Fruit fly (Drosophila melanogaster) whole organism, pupa: ENCODE measurements around the gene CG33995.

Experiments used
- CG10348 ChIP-seq: fragments of 200-800 bp; sonication (Bioruptor generic); IDR thresholded peaks from 2 replicates; pipeline ENCODE4 v1.3.6; 2022; ENCODE audit warnings: missing biosample characterization, missing genetic modification characterization
- CG12605 ChIP-seq: fragments of 200-800 bp; sonication (Bioruptor generic); IDR thresholded peaks from 2 replicates; pipeline ENCODE4 v1.3.6; 2022; ENCODE audit warnings: missing biosample characterization, missing genetic modification characterization
- CG13204 ChIP-seq: fragments of 200-800 bp; sonication (Bioruptor generic); optimal IDR thresholded peaks from 2 replicates; lab custom pipeline; 2018; ENCODE audit warnings: missing biosample characterization, mild to moderate bottlenecking, missing genetic modification characterization, moderate library complexity
- CG14655 ChIP-seq: fragments of 200-800 bp; sonication (Bioruptor generic); optimal IDR thresholded peaks from 3 replicates; lab custom pipeline; 2017; ENCODE audit warnings: mild to moderate bottlenecking, missing biosample characterization, missing genetic modification reagents, missing genetic modification characterization
- CG15710 ChIP-seq: fragments of 200-800 bp; sonication (Bioruptor generic); optimal IDR thresholded peaks from 2 replicates; lab custom pipeline; 2018; ENCODE audit warnings: missing biosample characterization, mild to moderate bottlenecking, missing genetic modification characterization, moderate library complexity
- CG17806 ChIP-seq: fragments of 200-800 bp; sonication (Bioruptor generic); optimal IDR thresholded peaks from 2 replicates; lab custom pipeline; 2018; ENCODE audit warnings: missing biosample characterization, mild to moderate bottlenecking, missing genetic modification characterization, moderate library complexity
- CG32121 ChIP-seq: fragments of 200-800 bp; sonication (Bioruptor generic); IDR thresholded peaks from 2 replicates; pipeline ENCODE4 v1.3.6; 2022; ENCODE audit warnings: missing biosample characterization, missing genetic modification characterization
- CG34367 ChIP-seq: fragments of 200-800 bp; sonication (Bioruptor generic); optimal IDR thresholded peaks from 2 replicates; lab custom pipeline; 2018; ENCODE audit warnings: missing biosample characterization, mild to moderate bottlenecking, missing genetic modification characterization
- CG4496 ChIP-seq: fragments of 200-800 bp; sonication (Bioruptor generic); IDR thresholded peaks from 3 replicates; pipeline ENCODE4 v1.3.6; 2022; ENCODE audit warnings: missing biosample characterization, missing genetic modification characterization
- CG8159 ChIP-seq: fragments of 200-800 bp; sonication (Bioruptor generic); optimal IDR thresholded peaks from 3 replicates; lab custom pipeline; 2018; ENCODE audit warnings: missing biosample characterization, mild to moderate bottlenecking, missing genetic modification characterization, moderate library complexity
- CG8301 ChIP-seq: fragments of 200-800 bp; sonication (Bioruptor generic); optimal IDR thresholded peaks from 2 replicates; lab custom pipeline; 2018; ENCODE audit warnings: missing biosample characterization, mild to moderate bottlenecking, missing genetic modification characterization
- CG9948 ChIP-seq: fragments of 200-800 bp; sonication (Bioruptor generic); optimal IDR thresholded peaks from 2 replicates; lab custom pipeline; 2018; ENCODE audit warnings: missing biosample characterization, mild to moderate bottlenecking, missing genetic modification characterization, moderate library complexity
- D1 ChIP-seq: fragments of 200-800 bp; sonication (Bioruptor generic); optimal IDR thresholded peaks from 2 replicates; lab custom pipeline; 2018; ENCODE audit warnings: missing biosample characterization, mild to moderate bottlenecking, missing genetic modification characterization, moderate library complexity
- EcR ChIP-seq: fragments of 200-800 bp; sonication (Bioruptor generic); optimal IDR thresholded peaks from 3 replicates; lab custom pipeline; 2019; ENCODE audit warnings: missing biosample characterization, missing genetic modification characterization, mild to moderate bottlenecking, moderate library complexity, missing genetic modification reagents
- Ets98B ChIP-seq: fragments of 200-800 bp; sonication (Bioruptor generic); IDR thresholded peaks from 2 replicates; pipeline ENCODE4 v1.3.6; 2022; ENCODE audit warnings: missing biosample characterization, missing genetic modification characterization
- Pif1B ChIP-seq: fragments of 200-800 bp; sonication (Bioruptor generic); optimal IDR thresholded peaks from 3 replicates; lab custom pipeline; 2016; ENCODE audit warnings: missing biosample characterization, missing genetic modification characterization
- Snoo ChIP-seq: fragments of 200-800 bp; sonication (Bioruptor generic); optimal IDR thresholded peaks from 3 replicates; lab custom pipeline; 2017; ENCODE audit warnings: missing biosample characterization, mild to moderate bottlenecking, missing genetic modification characterization, inconsistent platforms
- fd96Ca ChIP-seq: fragments of 200-800 bp; sonication (Bioruptor generic); IDR thresholded peaks from 3 replicates; pipeline ENCODE4 v1.3.6; 2022; ENCODE audit warnings: missing biosample characterization, missing genetic modification characterization
- gl ChIP-seq: fragments of 200-800 bp; sonication (Bioruptor generic); optimal IDR thresholded peaks from 2 replicates; lab custom pipeline; 2018; ENCODE audit warnings: missing biosample characterization, mild to moderate bottlenecking, missing genetic modification characterization
- rn ChIP-seq: fragments of 200-800 bp; sonication (Bioruptor generic); IDR thresholded peaks from 2 replicates; pipeline ENCODE4 v1.3.6; 2022; ENCODE audit warnings: missing biosample characterization, missing genetic modification characterization

The CG33995 gene

dm6 chr2L:5052994-5053393, 9.9 kb downstream of the CG33995 start, which contains the start of gene eIF3h:
Gene eIF3h, minus strand, starts transcription at chr2L:5053094.
- no peak for TF ChIP-seq CG12605 (GFP tag; lab: Robert Waterston, UW)
- TF ChIP-seq CG10348 (GFP tag; lab: Robert Waterston, UW): no peak
- no peak for TF ChIP-seq Snoo (tag; lab: Kevin White, UChicago)
- TF ChIP-seq CG14655 (GFP tag; lab: Kevin White, UChicago): no peak
- no peak for TF ChIP-seq Pif1B (GFP tag; lab: Kevin White, UChicago)
- TF ChIP-seq CG8301 (tag; lab: Kevin White, UChicago): no peak
- TF ChIP-seq EcR (GFP tag; lab: Kevin White, UChicago): no peak
- TF ChIP-seq rn (GFP tag; lab: Robert Waterston, UW): no peak
- no peak for TF ChIP-seq CG34367 (tag; lab: Kevin White, UChicago)
- TF ChIP-seq CG9948 (tag; lab: Kevin White, UChicago): no peak
- TF ChIP-seq, all 21 proteins: peak for 0

dm6 chr2L:5054953-5055352, 11.9 kb downstream of the CG33995 start, which contains the start of the genes CG14036 and His3.3A:
Gene CG14036, minus strand, starts transcription at chr2L:5055016.
Gene His3.3A, plus strand, starts transcription at chr2L:5055058.
- TF ChIP-seq CG15710 (tag; lab: Kevin White, UChicago) (peak; percentile 0), CG32121 (peak; percentile 35; the same call in 1 of the 2 replicates), Ets98B (GFP tag; lab: Robert Waterston, UW) (no peak), CG9948 (tag; lab: Kevin White, UChicago) (no peak), EcR (GFP tag; lab: Kevin White, UChicago) (peak; percentile 25), CG34367 (tag; lab: Kevin White, UChicago) (no peak), CG17806 (tag; lab: Kevin White, UChicago) (no peak), rn (GFP tag; lab: Robert Waterston, UW) (no peak), Snoo (tag; lab: Kevin White, UChicago) (no peak), CG8301 (tag; lab: Kevin White, UChicago) (no peak)

dm6 chr2L:5055528-5055927, 12.5 kb downstream of the CG33995 start:
- TF ChIP-seq CG12605 (GFP tag; lab: Robert Waterston, UW) (no peak), CG14655 (GFP tag; lab: Kevin White, UChicago) (no peak), CG13204 (no peak), CG8301 (tag; lab: Kevin White, UChicago) (no peak), EcR (GFP tag; lab: Kevin White, UChicago) (no peak), CG4496 (GFP tag; lab: Robert Waterston, UW) (no peak), rn (GFP tag; lab: Robert Waterston, UW) (no peak), Ets98B (GFP tag; lab: Robert Waterston, UW) (no peak), CG10348 (GFP tag; lab: Robert Waterston, UW) (no peak), Snoo (tag; lab: Kevin White, UChicago) (no peak), Pif1B (GFP tag; lab: Kevin White, UChicago) (no peak), CG15710 (tag; lab: Kevin White, UChicago) (no peak), CG8159 (tag; lab: Kevin White, UChicago) (no peak), fd96Ca (GFP tag; lab: Robert Waterston, UW) (no peak), CG34367 (tag; lab: Kevin White, UChicago) (no peak), D1 (tag; lab: Kevin White, UChicago) (no peak), CG17806 (tag; lab: Kevin White, UChicago) (no peak), CG9948 (tag; lab: Kevin White, UChicago) (no peak)

- TF ChIP-seq CG8301 (tag; lab: Kevin White, UChicago) (no peak), D1 (tag; lab: Kevin White, UChicago) (no peak), CG15710 (tag; lab: Kevin White, UChicago) (no peak), CG32121 (no peak)
- TF ChIP-seq, all 21 proteins: peak for 0
Measured at dm6 chr2L:5058094-5058493, 15.0 kb downstream of the CG33995 start, which contains the start of gene Nepl3. Gene Nepl3, minus strand, starts transcription at chr2L:5058248.

- TF ChIP-seq CG34367 (tag; lab: Kevin White, UChicago) (peak; percentile 43), CG17806 (tag; lab: Kevin White, UChicago) (peak; percentile 31), CG12605 (GFP tag; lab: Robert Waterston, UW) (no peak), CG9948 (tag; lab: Kevin White, UChicago) (peak; percentile 41), CG8159 (tag; lab: Kevin White, UChicago) (peak; percentile 62), Snoo (tag; lab: Kevin White, UChicago) (peak; percentile 49), CG4496 (GFP tag; lab: Robert Waterston, UW) (peak; percentile 40; the same call in 1 of the 3 replicates), CG8301 (tag; lab: Kevin White, UChicago) (peak; percentile 39), D1 (tag; lab: Kevin White, UChicago) (no peak), CG15710 (tag; lab: Kevin White, UChicago) (peak; percentile 52)
Measured at dm6 chr2L:5059645-5060254, 16.7 kb downstream of the CG33995 start, which contains the start of gene Rpn11. Gene Rpn11, minus strand, starts transcription at chr2L:5059790.

dm6 chr2L:5060515-5060914, 17.4 kb downstream of the CG33995 start, which contains the start of gene qtc:
Gene qtc, plus strand, starts transcription at chr2L:5060815.
- TF ChIP-seq CG8159 (tag; lab: Kevin White, UChicago) (no peak), CG12605 (GFP tag; lab: Robert Waterston, UW) (no peak), CG13204 (no peak), CG4496 (GFP tag; lab: Robert Waterston, UW) (no peak), EcR (GFP tag; lab: Kevin White, UChicago) (no peak), CG34367 (tag; lab: Kevin White, UChicago) (no peak), gl (tag; lab: Kevin White, UChicago) (no peak), CG17806 (tag; lab: Kevin White, UChicago) (no peak), rn (GFP tag; lab: Robert Waterston, UW) (no peak), Snoo (tag; lab: Kevin White, UChicago) (no peak), CG8301 (tag; lab: Kevin White, UChicago) (no peak), D1 (tag; lab: Kevin White, UChicago) (no peak), CG32121 (no peak), Ets98B (GFP tag; lab: Robert Waterston, UW) (no peak)
- TF ChIP-seq, all 21 proteins: peak for 0
